Comparison of ENCODE assay signal across 1 fruit fly cellular context in genomic region chr3L:3665288-3666210, dm6.
TF ChIP-seq lines count a peak whose summit lies in the region.

No protein-coding gene starts in this region.

TF ChIP-seq in whole organism, embryonic, 481 proteins besides CTCF, POLR2A, EP300 and RAD21 (continued from another document and continues in another):
- peak; percentile 81 for TF ChIP-seq chm (GFP tag; IDR thresholded peaks at IDR 0.05; lab: Robert Waterston, UW)
- TF ChIP-seq cwo (GFP tag; optimal IDR thresholded peaks at IDR 0.05; lab: Kevin White, UChicago): no peak
- 0 out of 2 replicates have a peak, but pooled peaks have one; percentile 20 for TF ChIP-seq crol (GFP tag; IDR thresholded peaks at IDR 0.05; lab: Robert Waterston, UW)
- TF ChIP-seq NC2β (GFP tag; optimal IDR thresholded peaks at IDR 0.05; lab: Kevin White, UChicago): peak; percentile 33
- no peak for TF ChIP-seq dan (GFP tag; IDR thresholded peaks at IDR 0.05; lab: Robert Waterston, UW)
- TF ChIP-seq da (GFP tag; optimal IDR thresholded peaks at IDR 0.05; lab: Kevin White, UChicago): no peak
- TF ChIP-seq CG3847 (GFP tag; IDR thresholded peaks at IDR 0.05; lab: Robert Waterston, UW): peak; percentile 41; the same call in 1 of the 2 replicates
- peak; percentile 75 for TF ChIP-seq CG9932 (GFP tag; IDR thresholded peaks at IDR 0.05; lab: Robert Waterston, UW)
- no peak for TF ChIP-seq jing (GFP tag; optimal IDR thresholded peaks at IDR 0.05; lab: Kevin White, UChicago)
- peak; percentile 19; the same call in 1 of the 2 replicates for TF ChIP-seq sisA (GFP tag; IDR thresholded peaks at IDR 0.05; lab: Robert Waterston, UW)
- peak; percentile 47 for TF ChIP-seq zfh2 (GFP tag; optimal IDR thresholded peaks at IDR 0.05; lab: Kevin White, UChicago)
- TF ChIP-seq CG10979 (tag; optimal IDR thresholded peaks at IDR 0.05; lab: Kevin White, UChicago): peak; percentile 32
- no peak for TF ChIP-seq rib (GFP tag; IDR thresholded peaks at IDR 0.05; lab: Robert Waterston, UW)
- TF ChIP-seq CG11398 (GFP tag; optimal IDR thresholded peaks at IDR 0.05; lab: Kevin White, UChicago): peak; percentile 16
- TF ChIP-seq Taf1 (GFP tag; IDR thresholded peaks at IDR 0.05; lab: Robert Waterston, UW): peak; percentile 37; the same call in 1 of the 2 replicates
- peak; percentile 38 for TF ChIP-seq CG9817 (tag; optimal IDR thresholded peaks at IDR 0.05; lab: Kevin White, UChicago)
- TF ChIP-seq CG32772 (GFP tag; IDR thresholded peaks at IDR 0.05; lab: Robert Waterston, UW): 0 out of 2 replicates have a peak, but pooled peaks have one; percentile 9
- TF ChIP-seq Oli (tag; optimal IDR thresholded peaks at IDR 0.05; lab: Kevin White, UChicago): peak; percentile 62
- TF ChIP-seq CG12659 (GFP tag; optimal IDR thresholded peaks at IDR 0.05; lab: Kevin White, UChicago): peak; percentile 47
- TF ChIP-seq chif (GFP tag; optimal IDR thresholded peaks at IDR 0.05; lab: Kevin White, UChicago): peak; percentile 61 to 74
- TF ChIP-seq CG8944 (GFP tag; optimal IDR thresholded peaks at IDR 0.05; lab: Kevin White, UChicago): peak; percentile 51
- no peak for TF ChIP-seq CG31441 (GFP tag; IDR thresholded peaks at IDR 0.05; lab: Robert Waterston, UW)
- no peak for TF ChIP-seq CG1024 (GFP tag; IDR thresholded peaks at IDR 0.05; lab: Robert Waterston, UW)
- TF ChIP-seq CG10147 (GFP tag; optimal IDR thresholded peaks at IDR 0.05; lab: Kevin White, UChicago): no peak
- no peak for TF ChIP-seq pb (GFP tag; optimal IDR thresholded peaks at IDR 0.05; lab: Kevin White, UChicago)
- no peak for TF ChIP-seq CG10959 (GFP tag; IDR thresholded peaks at IDR 0.05; lab: Robert Waterston, UW)
- TF ChIP-seq CG12942 (GFP tag; optimal IDR thresholded peaks at IDR 0.05; lab: Kevin White, UChicago): peak; percentile 32
- 0 out of 2 replicates have a peak, but pooled peaks have one; percentile 14 for TF ChIP-seq Poxn (GFP tag; IDR thresholded peaks at IDR 0.05; lab: Robert Waterston, UW)
- TF ChIP-seq sc (optimal IDR thresholded peaks at IDR 0.05; lab: Kevin White, UChicago): no peak
- TF ChIP-seq sc (GFP tag; optimal IDR thresholded peaks at IDR 0.05; lab: Kevin White, UChicago): peak; percentile 47
- TF ChIP-seq Ptx1 (GFP tag; IDR thresholded peaks at IDR 0.05; lab: Robert Waterston, UW): no peak
- TF ChIP-seq Rfx (GFP tag; IDR thresholded peaks at IDR 0.05; lab: Robert Waterston, UW): peak; percentile 75
- TF ChIP-seq CG14050 (GFP tag; IDR thresholded peaks at IDR 0.05; lab: Robert Waterston, UW): peak; percentile 36; the same call in 1 of the 3 replicates
- TF ChIP-seq chn (GFP tag; optimal IDR thresholded peaks at IDR 0.05; lab: Kevin White, UChicago): peak; percentile 38
- TF ChIP-seq Aef1 (GFP tag; IDR thresholded peaks at IDR 0.05; lab: Robert Waterston, UW): no peak; the same call in 2 of the 3 replicates
- peak; percentile 29; the same call in 1 of the 2 replicates for TF ChIP-seq CG6689 (GFP tag; IDR thresholded peaks at IDR 0.05; lab: Robert Waterston, UW)
- TF ChIP-seq CG13775 (GFP tag; optimal IDR thresholded peaks at IDR 0.05; lab: Kevin White, UChicago): peak; percentile 14
- peak; percentile 2 for TF ChIP-seq fu2 (GFP tag; optimal IDR thresholded peaks at IDR 0.05; lab: Kevin White, UChicago)
- no peak for TF ChIP-seq CG31224 (GFP tag; IDR thresholded peaks at IDR 0.05; lab: Robert Waterston, UW)
- 0 out of 2 replicates have a peak, but pooled peaks have one; percentile 13 for TF ChIP-seq aop (GFP tag; IDR thresholded peaks at IDR 0.05; lab: Robert Waterston, UW)
- TF ChIP-seq Hand (GFP tag; optimal IDR thresholded peaks at IDR 0.05; lab: Kevin White, UChicago): no peak
- peak; percentile 70 for TF ChIP-seq dmrt11E (tag; optimal IDR thresholded peaks at IDR 0.05; lab: Kevin White, UChicago)
- TF ChIP-seq CG9437 (GFP tag; optimal IDR thresholded peaks at IDR 0.05; lab: Kevin White, UChicago): peak; percentile 24
- no peak for TF ChIP-seq Scr (GFP tag; IDR thresholded peaks at IDR 0.05; lab: Robert Waterston, UW; ENCODE audit: partially characterized antibody)
- peak; percentile 50 for TF ChIP-seq gsb-n (tag; optimal IDR thresholded peaks at IDR 0.05; lab: Kevin White, UChicago)
- peak; percentile 34 for TF ChIP-seq tx (GFP tag; optimal IDR thresholded peaks at IDR 0.05; lab: Kevin White, UChicago)
- no peak for TF ChIP-seq Dad (GFP tag; optimal IDR thresholded peaks at IDR 0.05; lab: Kevin White, UChicago)
- no peak for TF ChIP-seq Drgx (GFP tag; IDR thresholded peaks at IDR 0.05; lab: Robert Waterston, UW)
- TF ChIP-seq CG7839 (tag; optimal IDR thresholded peaks at IDR 0.05; lab: Kevin White, UChicago): peak; percentile 10
- TF ChIP-seq grau (tag; optimal IDR thresholded peaks at IDR 0.05; lab: Kevin White, UChicago): peak; percentile 70
- no peak for TF ChIP-seq CG13287 (GFP tag; IDR thresholded peaks at IDR 0.05; lab: Robert Waterston, UW; ENCODE audit: partially characterized antibody)
- peak; percentile 62 for TF ChIP-seq CG9727 (GFP tag; optimal IDR thresholded peaks at IDR 0.05; lab: Kevin White, UChicago)
- TF ChIP-seq CrebB (tag; optimal IDR thresholded peaks at IDR 0.05; lab: Kevin White, UChicago): no peak
- TF ChIP-seq CG1832 (GFP tag; optimal IDR thresholded peaks at IDR 0.05; lab: Kevin White, UChicago): no peak
- peak; percentile 56 for TF ChIP-seq Sox102F (GFP tag; optimal IDR thresholded peaks at IDR 0.05; lab: Kevin White, UChicago)
- TF ChIP-seq vvl (GFP tag; IDR thresholded peaks at IDR 0.05; lab: Robert Waterston, UW): peak; percentile 51
- TF ChIP-seq Mes4 (GFP tag; optimal IDR thresholded peaks at IDR 0.05; lab: Kevin White, UChicago): peak; percentile 20
- TF ChIP-seq Dbx (GFP tag; IDR thresholded peaks at IDR 0.05; lab: Robert Waterston, UW): no peak
- TF ChIP-seq CG17186 (GFP tag; optimal IDR thresholded peaks at IDR 0.05; lab: Kevin White, UChicago): no peak
- TF ChIP-seq CG6683 (GFP tag; optimal IDR thresholded peaks at IDR 0.05; lab: Kevin White, UChicago): no peak
- TF ChIP-seq tio (GFP tag; optimal IDR thresholded peaks at IDR 0.05; lab: Kevin White, UChicago): peak; percentile 43
- TF ChIP-seq Trl (optimal IDR thresholded peaks at IDR 0.05; lab: Kevin White, UChicago): no peak
- TF ChIP-seq Trl (GFP tag; optimal IDR thresholded peaks at IDR 0.05; lab: Kevin White, UChicago): peak; percentile 7
- peak; percentile 57; the same call in 2 of the 3 replicates for TF ChIP-seq row (GFP tag; IDR thresholded peaks at IDR 0.05; lab: Robert Waterston, UW)
- no peak for TF ChIP-seq CG14667 (GFP tag; IDR thresholded peaks at IDR 0.05; lab: Robert Waterston, UW)
- TF ChIP-seq fd64A (GFP tag; optimal IDR thresholded peaks at IDR 0.05; lab: Kevin White, UChicago): no peak
- TF ChIP-seq CG3163 (GFP tag; optimal IDR thresholded peaks at IDR 0.05; lab: Kevin White, UChicago): peak; percentile 24
- no peak for TF ChIP-seq CG17912 (GFP tag; optimal IDR thresholded peaks at IDR 0.05; lab: Kevin White, UChicago)
- peak; percentile 50 for TF ChIP-seq al (GFP tag; IDR thresholded peaks at IDR 0.05; lab: Robert Waterston, UW)
- no peak for TF ChIP-seq slou (GFP tag; optimal IDR thresholded peaks at IDR 0.05; lab: Kevin White, UChicago)
- no peak for TF ChIP-seq sr (GFP tag; IDR thresholded peaks at IDR 0.05; lab: Robert Waterston, UW)
- TF ChIP-seq Myb (GFP tag; optimal IDR thresholded peaks at IDR 0.05; lab: Kevin White, UChicago): peak; percentile 23
- peak; percentile 54 for TF ChIP-seq CG33557 (GFP tag; optimal IDR thresholded peaks at IDR 0.05; lab: Kevin White, UChicago)
- no peak for TF ChIP-seq bab2 (GFP tag; optimal IDR thresholded peaks at IDR 0.05; lab: Kevin White, UChicago)
- TF ChIP-seq oc (tag; optimal IDR thresholded peaks at IDR 0.05; lab: Kevin White, UChicago): peak; percentile 60
- no peak for TF ChIP-seq CG3281 (GFP tag; optimal IDR thresholded peaks at IDR 0.05; lab: Kevin White, UChicago)
- TF ChIP-seq pfk (GFP tag; optimal IDR thresholded peaks at IDR 0.05; lab: Kevin White, UChicago): no peak
- TF ChIP-seq B-H2 (GFP tag; optimal IDR thresholded peaks at IDR 0.05; lab: Kevin White, UChicago): no peak
- no peak for TF ChIP-seq hth (optimal IDR thresholded peaks at IDR 0.05; lab: Kevin White, UChicago)
- TF ChIP-seq slbo (GFP tag; IDR thresholded peaks at IDR 0.05; lab: Robert Waterston, UW): peak; percentile 66
- TF ChIP-seq en (GFP tag; optimal IDR thresholded peaks at IDR 0.05; lab: Kevin White, UChicago): no peak
- TF ChIP-seq CG8290 (GFP tag; optimal IDR thresholded peaks at IDR 0.05; lab: Kevin White, UChicago): no peak
- no peak for TF ChIP-seq CG8290 (tag; optimal IDR thresholded peaks at IDR 0.05; lab: Kevin White, UChicago)
- TF ChIP-seq shn (GFP tag; optimal IDR thresholded peaks at IDR 0.05; lab: Kevin White, UChicago): peak; percentile 10
- TF ChIP-seq CG10431 (GFP tag; optimal IDR thresholded peaks at IDR 0.05; lab: Kevin White, UChicago): peak; percentile 3
- no peak for TF ChIP-seq mld (GFP tag; IDR thresholded peaks at IDR 0.05; lab: Robert Waterston, UW; ENCODE audit: partially characterized antibody)
- TF ChIP-seq CG2120 (GFP tag; optimal IDR thresholded peaks at IDR 0.05; lab: Kevin White, UChicago): peak; percentile 63
- peak; percentile 43 for TF ChIP-seq CG18262 (tag; optimal IDR thresholded peaks at IDR 0.05; lab: Kevin White, UChicago)
- peak; percentile 56 for TF ChIP-seq CG7786 (GFP tag; optimal IDR thresholded peaks at IDR 0.05; lab: Kevin White, UChicago)
- peak; percentile 58; the same call in 1 of the 2 replicates for TF ChIP-seq Atf6 (GFP tag; IDR thresholded peaks at IDR 0.05; lab: Robert Waterston, UW)
- TF ChIP-seq CG6272 (GFP tag; IDR thresholded peaks at IDR 0.05; lab: Robert Waterston, UW): 0 out of 2 replicates have a peak, but pooled peaks have one; percentile 5
- peak; percentile 1 for TF ChIP-seq CG10267 (tag; optimal IDR thresholded peaks at IDR 0.05; lab: Kevin White, UChicago)
- peak; percentile 32 for TF ChIP-seq Nf-YB (GFP tag; optimal IDR thresholded peaks at IDR 0.05; lab: Kevin White, UChicago)
- TF ChIP-seq kah (GFP tag; optimal IDR thresholded peaks at IDR 0.05; lab: Kevin White, UChicago): no peak
- peak; percentile 24 for TF ChIP-seq trh (GFP tag; optimal IDR thresholded peaks at IDR 0.05; lab: Kevin White, UChicago)
- TF ChIP-seq Chrac-16 (GFP tag; optimal IDR thresholded peaks at IDR 0.05; lab: Kevin White, UChicago): peak; percentile 53
- peak; percentile 44 for TF ChIP-seq CG8388 (GFP tag; optimal IDR thresholded peaks at IDR 0.05; lab: Kevin White, UChicago)
- peak; percentile 12; the same call in 1 of the 2 replicates for TF ChIP-seq ssp (GFP tag; IDR thresholded peaks at IDR 0.05; lab: Robert Waterston, UW)
- no peak for TF ChIP-seq E2f2 (GFP tag; IDR thresholded peaks at IDR 0.05; lab: Robert Waterston, UW)
- TF ChIP-seq lbe (GFP tag; optimal IDR thresholded peaks at IDR 0.05; lab: Kevin White, UChicago): no peak
- peak; percentile 76; the same call in 2 of the 3 replicates for TF ChIP-seq ci (GFP tag; IDR thresholded peaks at IDR 0.05; lab: Robert Waterston, UW)
- 0 out of 2 replicates have a peak, but pooled peaks have one; percentile 28 for TF ChIP-seq CG14014 (GFP tag; IDR thresholded peaks at IDR 0.05; lab: Robert Waterston, UW)
- peak; percentile 25 for TF ChIP-seq fd3F (GFP tag; optimal IDR thresholded peaks at IDR 0.05; lab: Kevin White, UChicago)
- no peak for TF ChIP-seq CG34376 (GFP tag; optimal IDR thresholded peaks at IDR 0.05; lab: Kevin White, UChicago)
- TF ChIP-seq CG1603 (tag; optimal IDR thresholded peaks at IDR 0.05; lab: Kevin White, UChicago): peak; percentile 62
- peak; percentile 30; the same call in 1 of the 2 replicates for TF ChIP-seq E2f1 (GFP tag; IDR thresholded peaks at IDR 0.05; lab: Robert Waterston, UW)
- TF ChIP-seq Nf-YC (tag; optimal IDR thresholded peaks at IDR 0.05; lab: Kevin White, UChicago): no peak
- TF ChIP-seq CG30020 (tag; optimal IDR thresholded peaks at IDR 0.05; lab: Kevin White, UChicago): no peak
- TF ChIP-seq CG7357 (GFP tag; IDR thresholded peaks at IDR 0.05; lab: Robert Waterston, UW): no peak
- TF ChIP-seq CG4404 (GFP tag; IDR thresholded peaks at IDR 0.05; lab: Robert Waterston, UW): no peak
- peak; percentile 21 for TF ChIP-seq zf30C (GFP tag; optimal IDR thresholded peaks at IDR 0.05; lab: Kevin White, UChicago)
- TF ChIP-seq seq (GFP tag; IDR thresholded peaks at IDR 0.05; lab: Robert Waterston, UW): no peak
- no peak for TF ChIP-seq CG8089 (GFP tag; optimal IDR thresholded peaks at IDR 0.05; lab: Kevin White, UChicago)
- 0 out of 2 replicates have a peak, but pooled peaks have one; percentile 40 for TF ChIP-seq peb (GFP tag; IDR thresholded peaks at IDR 0.05; lab: Robert Waterston, UW)
- no peak for TF ChIP-seq zen2 (GFP tag; IDR thresholded peaks at IDR 0.05; lab: Robert Waterston, UW; ENCODE audit: partially characterized antibody)
- TF ChIP-seq lov (optimal IDR thresholded peaks at IDR 0.05; lab: Kevin White, UChicago): no peak
- 0 out of 3 replicates have a peak, but pooled peaks have one; percentile 57 for TF ChIP-seq lov (GFP tag; IDR thresholded peaks at IDR 0.05; lab: Robert Waterston, UW)
- TF ChIP-seq CG17612 (GFP tag; IDR thresholded peaks at IDR 0.05; lab: Robert Waterston, UW): 0 out of 2 replicates have a peak, but pooled peaks have one; percentile 19
- TF ChIP-seq prd (optimal IDR thresholded peaks at IDR 0.05; lab: Kevin White, UChicago): no peak
- TF ChIP-seq prd (GFP tag; IDR thresholded peaks at IDR 0.05; lab: Robert Waterston, UW): peak; percentile 32; the same call in 1 of the 3 replicates
- 0 out of 2 replicates have a peak, but pooled peaks have one; percentile 7 for TF ChIP-seq ap (GFP tag; IDR thresholded peaks at IDR 0.05; lab: Robert Waterston, UW)
- no peak for TF ChIP-seq CG1233 (GFP tag; optimal IDR thresholded peaks at IDR 0.05; lab: Kevin White, UChicago)
- TF ChIP-seq unpg (GFP tag; optimal IDR thresholded peaks at IDR 0.05; lab: Kevin White, UChicago): peak; percentile 64
- TF ChIP-seq CG2712 (tag; optimal IDR thresholded peaks at IDR 0.05; lab: Kevin White, UChicago): peak; percentile 35
- peak; percentile 6; the same call in 1 of the 2 replicates for TF ChIP-seq H2.0 (GFP tag; IDR thresholded peaks at IDR 0.05; lab: Robert Waterston, UW)
- TF ChIP-seq Spps (tag; optimal IDR thresholded peaks at IDR 0.05; lab: Kevin White, UChicago): no peak
- no peak for TF ChIP-seq Fer3 (tag; optimal IDR thresholded peaks at IDR 0.05; lab: Kevin White, UChicago)
- TF ChIP-seq pho (GFP tag; optimal IDR thresholded peaks at IDR 0.05; lab: Kevin White, UChicago): peak; percentile 36
- peak; percentile 31 for TF ChIP-seq CG2875 (GFP tag; optimal IDR thresholded peaks at IDR 0.05; lab: Kevin White, UChicago)
- TF ChIP-seq otp (GFP tag; IDR thresholded peaks at IDR 0.05; lab: Robert Waterston, UW): 0 out of 3 replicates have a peak, but pooled peaks have one; percentile 21
